Worm (Caenorhabditis elegans): ENCODE data around the gene ZK616.3.

The ZK616.3 gene

ce11 chrIV:5385020-5385419, 11.8 kb upstream of the ZK616.3 start, which contains the start of gene F41H10.12:
Gene F41H10.12, plus strand, starts transcription at chrIV:5385320.
- TF ChIP-seq hsf-1 (GFP tag; IDR thresholded peaks at IDR 0.05): no peak
- no peak for TF ChIP-seq repo-1 (tag; optimal IDR thresholded peaks at IDR 0.05)
- TF ChIP-seq T26A5.8 (tag; optimal IDR thresholded peaks at IDR 0.05): no peak
- TF ChIP-seq nfya-2 (GFP tag; IDR thresholded peaks at IDR 0.05): no peak
- no peak for TF ChIP-seq nhr-90 (tag; optimal IDR thresholded peaks at IDR 0.05)
- no peak for TF ChIP-seq pbrm-1 (GFP tag; IDR thresholded peaks at IDR 0.05)
- TF ChIP-seq T07F8.4 (tag; optimal IDR thresholded peaks at IDR 0.05): no peak
- TF ChIP-seq xnd-1 (tag; optimal IDR thresholded peaks at IDR 0.05): no peak
- TF ChIP-seq cebp-2 (GFP tag; IDR thresholded peaks at IDR 0.05): no peak
- TF ChIP-seq F57A8.1 (GFP tag; optimal IDR thresholded peaks at IDR 0.05): no peak
- TF ChIP-seq lin-26 (GFP tag; IDR thresholded peaks at IDR 0.05): no peak
- no peak for TF ChIP-seq aptf-3 (GFP tag; IDR thresholded peaks at IDR 0.05)
- TF ChIP-seq akir-1 (GFP tag; optimal IDR thresholded peaks at IDR 0.05): no peak
- TF ChIP-seq attf-3 (GFP tag; conservative IDR thresholded peaks at IDR 0.05): no peak
- TF ChIP-seq ceh-27 (GFP tag; optimal IDR thresholded peaks at IDR 0.05): no peak
- no peak for TF ChIP-seq nhr-179 (tag; optimal IDR thresholded peaks at IDR 0.05)
- TF ChIP-seq Y53F4B.3 (GFP tag; IDR thresholded peaks at IDR 0.05): no peak
- no peak for TF ChIP-seq egl-18 (GFP tag; IDR thresholded peaks at IDR 0.05)

- peak; percentile 31 for TF ChIP-seq attf-5 (GFP tag; optimal IDR thresholded peaks at IDR 0.05)
- no peak for TF ChIP-seq Y56A3A.18 (GFP tag; IDR thresholded peaks at IDR 0.05)
- peak; percentile 89 for TF ChIP-seq nhr-80 (tag; optimal IDR thresholded peaks at IDR 0.05)
- TF ChIP-seq snpc-4 (GFP tag; optimal IDR thresholded peaks at IDR 0.05): no peak
- TF ChIP-seq snpc-4 (tag; optimal IDR thresholded peaks at IDR 0.05): peak in 1 of 4 experiments; percentile 23
- TF ChIP-seq ztf-18 (tag; optimal IDR thresholded peaks at IDR 0.05): peak; percentile 47
- peak; percentile 2 for TF ChIP-seq madf-10 (tag; optimal IDR thresholded peaks at IDR 0.05)
- no peak for TF ChIP-seq madf-8 (GFP tag; conservative IDR thresholded peaks at IDR 0.05)
- TF ChIP-seq atf-7 (tag; optimal IDR thresholded peaks at IDR 0.05): peak; percentile 55
- TF ChIP-seq dox-1 (GFP tag; IDR thresholded peaks at IDR 0.05): 0 out of 2 replicates have a peak, but pooled peaks have one; percentile 34
- TF ChIP-seq cebp-1 (GFP tag; IDR thresholded peaks at IDR 0.05): no peak
- TF ChIP-seq cebp-1 (tag; optimal IDR thresholded peaks at IDR 0.05): peak; percentile 52
- no peak for TF ChIP-seq chd-7 (tag; optimal IDR thresholded peaks at IDR 0.05)
Observed at ce11 chrIV:5388477-5389065, 8.3 kb upstream of the ZK616.3 start, which contains the start of gene elo-6. Gene elo-6, minus strand, starts transcription at chrIV:5388559.

ce11 chrIV:5389951-5390350, 6.9 kb upstream of the ZK616.3 start:
- TF ChIP-seq tbp1 (GFP tag; optimal IDR thresholded peaks at IDR 0.05) (peak; percentile 22), aptf-3 (GFP tag; IDR thresholded peaks at IDR 0.05) (no peak), F39B2.1 (GFP tag; IDR thresholded peaks at IDR 0.05) (no peak), madf-8 (GFP tag; conservative IDR thresholded peaks at IDR 0.05) (no peak), F10E7.11 (tag; optimal IDR thresholded peaks at IDR 0.05) (no peak), xnd-1 (tag; optimal IDR thresholded peaks at IDR 0.05) (peak; percentile 19), hmg-1.2 (GFP tag; IDR thresholded peaks at IDR 0.05) (no peak), mcd-1 (GFP tag; IDR thresholded peaks at IDR 0.05) (peak; percentile 45; the same call in 1 of the 2 replicates), nhr-120 (GFP tag; IDR thresholded peaks at IDR 0.05) (no peak), rcor-1 (GFP tag; IDR thresholded peaks at IDR 0.05) (no peak), ceh-58 (GFP tag; IDR thresholded peaks at IDR 0.05) (0 out of 2 replicates have a peak, but pooled peaks have one; percentile 51), ceh-100 (GFP tag; IDR thresholded peaks at IDR 0.05) (peak; percentile 14; the same call in 1 of the 2 replicates), ceh-79 (tag; optimal IDR thresholded peaks at IDR 0.05) (no peak), Y95B8A.8 (GFP tag; IDR thresholded peaks at IDR 0.05) (no peak), ccch-3 (GFP tag; optimal IDR thresholded peaks at IDR 0.05) (no peak), Y53G8AR.9 (GFP tag; conservative IDR thresholded peaks at IDR 0.05) (peak; percentile 73), unc-62 (GFP tag; optimal IDR thresholded peaks at IDR 0.05) (no peak), nhr-90 (tag; optimal IDR thresholded peaks at IDR 0.05) (no peak), bed-1 (GFP tag; IDR thresholded peaks at IDR 0.05) (no peak), hsf-1 (GFP tag; IDR thresholded peaks at IDR 0.05) (peak; percentile 73), T07F8.4 (tag; optimal IDR thresholded peaks at IDR 0.05) (no peak), egrh-3 (GFP tag; IDR thresholded peaks at IDR 0.05) (no peak), bed-2 (GFP tag; IDR thresholded peaks at IDR 0.05) (no peak)

Measured in whole organism, young adult.